Worm (Caenorhabditis elegans): ENCODE data around the gene brap-2.

brap-2 gene

DNA sequence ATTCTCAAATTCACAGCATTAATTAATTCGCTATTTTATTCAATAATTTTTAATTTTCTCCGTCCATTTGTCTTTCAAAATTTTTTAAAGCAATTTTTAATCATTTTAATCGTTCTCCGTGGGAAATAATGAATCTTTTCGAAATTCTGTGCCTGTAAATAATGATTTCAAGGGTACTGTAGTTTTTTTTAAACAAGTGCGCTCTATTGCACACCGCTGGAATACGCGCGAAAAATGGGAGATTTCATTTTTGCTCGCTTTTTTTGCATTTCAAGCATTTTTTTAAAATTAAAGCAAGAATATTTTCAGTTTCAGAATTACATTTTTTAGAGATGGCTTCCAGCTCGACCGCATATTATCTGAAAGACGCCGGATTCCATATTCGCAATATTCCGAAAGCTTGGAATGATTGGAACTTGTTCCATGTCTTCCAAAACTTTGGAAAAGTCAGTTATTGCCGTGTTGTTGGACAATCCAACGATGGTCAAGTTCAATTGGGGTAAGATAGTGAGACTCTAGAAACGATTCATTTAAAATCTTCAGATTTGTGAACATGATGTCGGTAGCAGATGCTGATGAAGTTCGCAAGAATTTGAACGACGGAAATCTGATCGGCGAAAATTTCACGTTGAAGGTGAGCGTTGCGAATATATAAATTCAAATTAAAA is 28.1 kb upstream of the brap-2 start, which contains the start of gene tofu-6:
TSS of gene tofu-6 (plus strand) at position 302 of the 668 bp plus-strand sequence.
- TF ChIP-seq med-1 (GFP tag; optimal IDR thresholded peaks at IDR 0.05; ENCODE audit: insufficient read depth), result no peak
- TF ChIP-seq ztf-29 (GFP tag; IDR thresholded peaks at IDR 0.05), result no peak
- no peak for TF ChIP-seq ztf-23 (GFP tag; IDR thresholded peaks at IDR 0.05)
- no peak for TF ChIP-seq klf-2 (GFP tag; conservative IDR thresholded peaks at IDR 0.05)
- TF ChIP-seq T22C8.4 (GFP tag; IDR thresholded peaks at IDR 0.05), result no peak
- no peak for TF ChIP-seq tab-1 (GFP tag; IDR thresholded peaks at IDR 0.05)
- no peak for TF ChIP-seq ref-1 (GFP tag; conservative IDR thresholded peaks at IDR 0.05)
- no peak for TF ChIP-seq flt-1 (GFP tag; IDR thresholded peaks at IDR 0.05)

ce11 chrII:5418929-5419328 is 25.9 kb upstream of the brap-2 start, which contains the start of gene EEED8.15:
Gene EEED8.15 (plus strand): TSS chrII:5419229.
- TF ChIP-seq flt-1 (GFP tag; IDR thresholded peaks at IDR 0.05), result no peak

DNA sequence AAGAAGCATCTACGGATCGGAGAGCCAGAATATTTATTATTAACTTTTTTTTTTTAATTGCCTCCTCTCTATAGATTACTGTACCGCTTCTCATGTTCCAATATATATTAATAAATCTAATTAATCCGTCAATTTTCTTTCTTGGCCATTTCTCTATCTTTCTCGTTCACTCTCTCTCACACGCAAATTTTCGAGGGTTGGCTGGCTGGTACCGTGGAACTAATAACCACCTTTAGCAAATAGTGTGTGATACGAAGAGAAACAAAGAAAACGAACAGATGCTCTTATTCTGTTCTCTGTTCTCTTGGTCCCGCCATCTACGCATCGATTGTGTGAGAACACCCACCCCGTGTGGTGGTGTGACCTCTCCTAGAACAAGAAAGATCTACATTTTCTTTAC is 25.3 kb upstream of the brap-2 start:
- TF ChIP-seq T22C8.4 (GFP tag; IDR thresholded peaks at IDR 0.05), result no peak
- no peak for TF ChIP-seq tab-1 (GFP tag; IDR thresholded peaks at IDR 0.05)
- TF ChIP-seq flt-1 (GFP tag; IDR thresholded peaks at IDR 0.05), result 0 out of 2 replicates have a peak, but pooled peaks have one; percentile 36
- no peak for TF ChIP-seq ref-1 (GFP tag; conservative IDR thresholded peaks at IDR 0.05)

ce11 chrII:5417905-5418304 is 24.9 kb upstream of the brap-2 start:
- TF ChIP-seq klf-2 (GFP tag; conservative IDR thresholded peaks at IDR 0.05) (no peak), med-1 (GFP tag; optimal IDR thresholded peaks at IDR 0.05; ENCODE audit: insufficient read depth) (no peak), ztf-23 (GFP tag; IDR thresholded peaks at IDR 0.05) (no peak), T22C8.4 (GFP tag; IDR thresholded peaks at IDR 0.05) (no peak), ref-1 (GFP tag; conservative IDR thresholded peaks at IDR 0.05) (no peak), cog-1 (tag; optimal IDR thresholded peaks at IDR 0.05) (no peak), tab-1 (GFP tag; IDR thresholded peaks at IDR 0.05) (no peak), ztf-29 (GFP tag; IDR thresholded peaks at IDR 0.05) (no peak), flt-1 (GFP tag; IDR thresholded peaks at IDR 0.05) (no peak)

DNA sequence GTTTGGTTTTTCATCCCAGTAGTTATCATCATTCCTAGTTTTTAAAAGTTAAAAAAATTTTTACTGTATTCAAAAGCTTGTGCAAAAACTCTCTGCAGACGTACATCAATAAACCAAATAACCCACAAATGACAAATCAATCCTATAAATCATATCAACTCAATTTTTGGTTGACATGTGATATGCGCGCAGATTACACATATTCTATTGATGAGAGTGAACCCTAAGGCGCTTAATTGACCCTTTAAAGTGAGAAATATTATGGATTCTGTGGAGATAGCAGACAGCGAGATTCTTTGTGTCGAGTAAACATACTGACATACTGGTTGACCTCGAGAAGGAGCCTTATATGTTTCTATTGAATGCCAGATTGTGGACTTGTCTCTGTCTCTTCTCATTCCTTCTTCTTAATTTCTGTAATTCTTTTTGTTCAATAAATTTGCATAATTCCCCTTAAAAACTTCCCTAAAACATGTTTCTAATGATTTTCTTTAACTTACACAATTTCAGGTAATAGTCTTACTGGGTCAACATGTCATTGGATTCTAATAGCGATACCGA is 23.3 kb upstream of the brap-2 start, which contains the start of gene EEED8.2:
TSS of gene EEED8.2 (plus strand) at position 511 of the 561 bp plus-strand sequence.
- TF ChIP-seq T22C8.4 (GFP tag; IDR thresholded peaks at IDR 0.05) (no peak), cog-1 (tag; optimal IDR thresholded peaks at IDR 0.05) (peak; percentile 11)

- no peak for TF ChIP-seq ztf-23 (GFP tag; IDR thresholded peaks at IDR 0.05)
- TF ChIP-seq med-1 (GFP tag; optimal IDR thresholded peaks at IDR 0.05; ENCODE audit: insufficient read depth), result no peak
- no peak for TF ChIP-seq ref-1 (GFP tag; conservative IDR thresholded peaks at IDR 0.05)
- no peak for TF ChIP-seq tab-1 (GFP tag; IDR thresholded peaks at IDR 0.05)
- TF ChIP-seq flt-1 (GFP tag; IDR thresholded peaks at IDR 0.05), result no peak
- TF ChIP-seq ztf-29 (GFP tag; IDR thresholded peaks at IDR 0.05), result no peak
- TF ChIP-seq klf-2 (GFP tag; conservative IDR thresholded peaks at IDR 0.05), result no peak
- no peak for TF ChIP-seq T22C8.4 (GFP tag; IDR thresholded peaks at IDR 0.05)
- TF ChIP-seq cog-1 (tag; optimal IDR thresholded peaks at IDR 0.05), result no peak
Measured at ce11 chrII:5414040-5414439, 21.1 kb upstream of the brap-2 start, which contains the start of the genes EEED8.14 and EEED8.3. Gene EEED8.14 (minus strand): TSS chrII:5414052. Gene EEED8.3 (plus strand): TSS chrII:5414276.

DNA sequence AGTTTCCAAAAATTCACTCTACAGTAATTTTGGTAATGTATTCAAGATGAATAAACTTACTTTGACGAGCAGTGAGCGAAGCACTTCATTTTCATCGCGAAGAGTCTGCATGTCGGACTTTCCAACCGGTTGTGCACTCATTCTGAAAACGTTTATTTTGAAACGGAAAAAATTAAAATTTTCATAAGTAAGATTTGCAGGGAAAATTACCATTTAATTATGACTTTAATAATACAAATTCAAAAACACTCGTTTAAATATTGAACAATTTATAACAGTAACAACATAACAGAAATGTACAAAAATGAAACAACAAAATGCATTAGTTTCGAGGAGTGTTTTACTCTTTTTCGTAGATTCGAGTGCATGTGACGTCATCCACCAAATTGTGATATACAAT is 19.5 kb upstream of the brap-2 start, which contains the start of the genes EEED8.13 and EEED8.18:
TSS of gene EEED8.13 (minus strand) at position 101 of the 400 bp plus-strand sequence.
TSS of gene EEED8.18 (minus strand) at position 144 of the 400 bp plus-strand sequence.
- TF ChIP-seq ztf-23 (GFP tag; IDR thresholded peaks at IDR 0.05) (no peak), ztf-29 (GFP tag; IDR thresholded peaks at IDR 0.05) (no peak), tab-1 (GFP tag; IDR thresholded peaks at IDR 0.05) (no peak), cog-1 (tag; optimal IDR thresholded peaks at IDR 0.05) (no peak), ref-1 (GFP tag; conservative IDR thresholded peaks at IDR 0.05) (no peak), med-1 (GFP tag; optimal IDR thresholded peaks at IDR 0.05; ENCODE audit: insufficient read depth) (no peak), flt-1 (GFP tag; IDR thresholded peaks at IDR 0.05) (no peak), klf-2 (GFP tag; conservative IDR thresholded peaks at IDR 0.05) (no peak), T22C8.4 (GFP tag; IDR thresholded peaks at IDR 0.05) (no peak)

ce11 chrII:5408924-5409323 is 15.9 kb upstream of the brap-2 start, which contains the start of the genes EEED8.12 and EEED8.4:
Gene EEED8.12 (minus strand): TSS chrII:5409024.
Gene EEED8.4 (plus strand): TSS chrII:5409319.
- TF ChIP-seq ztf-23 (GFP tag; IDR thresholded peaks at IDR 0.05) (no peak), ref-1 (GFP tag; conservative IDR thresholded peaks at IDR 0.05) (no peak), T22C8.4 (GFP tag; IDR thresholded peaks at IDR 0.05) (no peak), flt-1 (GFP tag; IDR thresholded peaks at IDR 0.05) (no peak), ztf-29 (GFP tag; IDR thresholded peaks at IDR 0.05) (no peak), cog-1 (tag; optimal IDR thresholded peaks at IDR 0.05) (no peak), tab-1 (GFP tag; IDR thresholded peaks at IDR 0.05) (no peak), klf-2 (GFP tag; conservative IDR thresholded peaks at IDR 0.05) (no peak), med-1 (GFP tag; optimal IDR thresholded peaks at IDR 0.05; ENCODE audit: insufficient read depth) (no peak)

ce11 chrII:5407548-5407947 is 14.6 kb upstream of the brap-2 start, which contains the start of gene clec-141:
Gene clec-141 (minus strand): TSS chrII:5407648.
- TF ChIP-seq flt-1 (GFP tag; IDR thresholded peaks at IDR 0.05), result no peak
- no peak for TF ChIP-seq ztf-23 (GFP tag; IDR thresholded peaks at IDR 0.05)
- TF ChIP-seq tab-1 (GFP tag; IDR thresholded peaks at IDR 0.05), result no peak
- TF ChIP-seq klf-2 (GFP tag; conservative IDR thresholded peaks at IDR 0.05), result no peak
- TF ChIP-seq cog-1 (tag; optimal IDR thresholded peaks at IDR 0.05), result no peak
- TF ChIP-seq T22C8.4 (GFP tag; IDR thresholded peaks at IDR 0.05), result no peak
- no peak for TF ChIP-seq ztf-29 (GFP tag; IDR thresholded peaks at IDR 0.05)
- TF ChIP-seq med-1 (GFP tag; optimal IDR thresholded peaks at IDR 0.05; ENCODE audit: insufficient read depth), result no peak
- TF ChIP-seq ref-1 (GFP tag; conservative IDR thresholded peaks at IDR 0.05), result no peak

- 0 out of 2 replicates have a peak, but pooled peaks have one; percentile 58 for TF ChIP-seq tab-1 (GFP tag; IDR thresholded peaks at IDR 0.05)
- 0 out of 2 replicates have a peak, but pooled peaks have one; percentile 29 for TF ChIP-seq flt-1 (GFP tag; IDR thresholded peaks at IDR 0.05)
- TF ChIP-seq ref-1 (GFP tag; conservative IDR thresholded peaks at IDR 0.05), result no peak
- TF ChIP-seq med-1 (GFP tag; optimal IDR thresholded peaks at IDR 0.05; ENCODE audit: insufficient read depth), result peak; percentile 64
- no peak; the same call in 1 of the 2 replicates for TF ChIP-seq klf-2 (GFP tag; conservative IDR thresholded peaks at IDR 0.05)
- peak; percentile 87 for TF ChIP-seq ztf-29 (GFP tag; IDR thresholded peaks at IDR 0.05)
- peak; percentile 68; the same call in 1 of the 2 replicates for TF ChIP-seq ztf-23 (GFP tag; IDR thresholded peaks at IDR 0.05)
- no peak for TF ChIP-seq T22C8.4 (GFP tag; IDR thresholded peaks at IDR 0.05)
- TF ChIP-seq cog-1 (tag; optimal IDR thresholded peaks at IDR 0.05), result peak; percentile 8
Measured at ce11 chrII:5399201-5399600, 6.2 kb upstream of the brap-2 start, which contains the start of gene mog-5. Gene mog-5 (plus strand): TSS chrII:5399538.
